Worm (Caenorhabditis elegans) whole organism, mixed stage, embryonic: Measurements from ENCODE around the gene ippk-1.

Experiments
- M03D4.4 ChIP-seq: sonication (generic microtip); optimal IDR thresholded peaks from 2 replicates; lab custom pipeline; 2017; ENCODE audit warnings: mild to moderate bottlenecking, missing genetic modification characterization, missing compliant biosample characterization
- bed-3 ChIP-seq: fragments of 200-800 bp; sonication (Bioruptor generic); optimal IDR thresholded peaks from 3 replicates; lab custom pipeline; 2018; ENCODE audit warnings: mild to moderate bottlenecking, missing genetic modification characterization, moderate library complexity, missing compliant biosample characterization
- blmp-1 ChIP-seq: fragments of 150-350 bp; optimal IDR thresholded peaks from 2 replicates; lab custom pipeline; 2014; ENCODE audit warnings: missing biosample characterization, missing genetic modification characterization
- ceh-39 ChIP-seq: fragments of 150-350 bp; optimal IDR thresholded peaks from 2 replicates; lab custom pipeline; 2014; ENCODE audit warnings: missing biosample characterization, missing genetic modification characterization
- ceh-43 ChIP-seq: fragments of 200-800 bp; sonication (Bioruptor generic); optimal IDR thresholded peaks from 2 replicates; lab custom pipeline; 2018; ENCODE audit warnings: mild to moderate bottlenecking, missing genetic modification characterization, moderate library complexity, missing compliant biosample characterization
- ceh-83 ChIP-seq: fragments of 200-800 bp; sonication (Bioruptor generic); optimal IDR thresholded peaks from 2 replicates; lab custom pipeline; 2018; ENCODE audit warnings: mild to moderate bottlenecking, missing genetic modification characterization, missing compliant biosample characterization
- ces-1 ChIP-seq: fragments of 150-350 bp; optimal IDR thresholded peaks from 2 replicates; lab custom pipeline; 2014; ENCODE audit warnings: missing biosample characterization, missing genetic modification reagents, missing genetic modification characterization
- cnd-1 ChIP-seq: fragments of 200-800 bp; sonication (Bioruptor generic); optimal IDR thresholded peaks from 2 replicates; lab custom pipeline; 2018; ENCODE audit warnings: mild to moderate bottlenecking, missing genetic modification characterization, missing compliant biosample characterization
- drap-1 ChIP-seq: fragments of 200-800 bp; sonication (Bioruptor generic); optimal IDR thresholded peaks from 3 replicates; lab custom pipeline; 2018; ENCODE audit warnings: mild to moderate bottlenecking, missing genetic modification characterization, missing compliant biosample characterization
- elt-1 ChIP-seq: sonication (generic microtip); optimal IDR thresholded peaks from 2 replicates; lab custom pipeline; 2017; ENCODE audit warnings: missing genetic modification characterization, mild to moderate bottlenecking, missing compliant biosample characterization, antibody characterized with exemption, moderate library complexity, borderline replicate concordance; ENCODE audit not compliant: insufficient read depth
- elt-3 ChIP-seq: fragments of 150-350 bp; optimal IDR thresholded peaks from 2 replicates; lab custom pipeline; 2014; ENCODE audit warnings: missing biosample characterization, missing genetic modification characterization
- flh-1 ChIP-seq: fragments of 200-800 bp; sonication (Bioruptor generic); optimal IDR thresholded peaks from 2 replicates; lab custom pipeline; 2018; ENCODE audit warnings: mild to moderate bottlenecking, missing genetic modification characterization, moderate library complexity, missing compliant biosample characterization
- ham-2 ChIP-seq: fragments of 200-800 bp; sonication (Bioruptor generic); optimal IDR thresholded peaks from 2 replicates; lab custom pipeline; 2018; ENCODE audit warnings: mild to moderate bottlenecking, missing genetic modification characterization, missing compliant biosample characterization
- hlh-1 ChIP-seq: fragments of 150-350 bp; optimal IDR thresholded peaks from 2 replicates; lab custom pipeline; 2014; ENCODE audit warnings: missing biosample characterization, missing genetic modification reagents, missing genetic modification characterization
- lin-13 ChIP-seq: fragments of 150-350 bp; optimal IDR thresholded peaks from 2 replicates; lab custom pipeline; 2014; ENCODE audit warnings: missing biosample characterization, missing genetic modification characterization
- lin-32 ChIP-seq: fragments of 200-800 bp; sonication (Bioruptor generic); optimal IDR thresholded peaks from 2 replicates; lab custom pipeline; 2018; ENCODE audit warnings: mild to moderate bottlenecking, missing genetic modification characterization, missing compliant biosample characterization
- lsy-2 ChIP-seq: fragments of 150-350 bp; optimal IDR thresholded peaks from 2 replicates; lab custom pipeline; 2014; ENCODE audit warnings: missing biosample characterization, missing genetic modification characterization
- mab-5 ChIP-seq: fragments of 150-350 bp; optimal IDR thresholded peaks from 2 replicates; lab custom pipeline; 2014; ENCODE audit warnings: missing biosample characterization, missing genetic modification characterization
- mep-1 ChIP-seq: fragments of 150-350 bp; optimal IDR thresholded peaks from 2 replicates; lab custom pipeline; 2017; ENCODE audit warnings: missing biosample characterization, missing genetic modification reagents, missing genetic modification characterization, inconsistent platforms
- nhr-12 ChIP-seq: fragments of 150-350 bp; optimal IDR thresholded peaks from 2 replicates; lab custom pipeline; 2014; ENCODE audit warnings: missing biosample characterization, missing genetic modification characterization
- nhr-2 ChIP-seq: fragments of 150-350 bp; optimal IDR thresholded peaks from 2 replicates; lab custom pipeline; 2014; ENCODE audit warnings: missing biosample characterization, missing genetic modification characterization
- nhr-237 ChIP-seq: fragments of 150-350 bp; optimal IDR thresholded peaks from 2 replicates; lab custom pipeline; 2014; ENCODE audit warnings: missing biosample characterization, missing genetic modification characterization
- nhr-28 ChIP-seq: fragments of 150-350 bp; optimal IDR thresholded peaks from 2 replicates; lab custom pipeline; 2014; ENCODE audit warnings: missing biosample characterization, missing genetic modification characterization
- nhr-76 ChIP-seq: sonication (generic microtip); optimal IDR thresholded peaks from 2 replicates; lab custom pipeline; 2017; ENCODE audit warnings: missing biosample characterization, missing genetic modification characterization
- pha-4 ChIP-seq: fragments of 150-350 bp; optimal IDR thresholded peaks from 2 replicates; lab custom pipeline; 2018; ENCODE audit warnings: missing biosample characterization, missing genetic modification reagents, missing genetic modification characterization
- sem-2 ChIP-seq: fragments of 200-800 bp; sonication (Bioruptor generic); optimal IDR thresholded peaks from 2 replicates; lab custom pipeline; 2018; ENCODE audit warnings: mild to moderate bottlenecking, missing genetic modification characterization, missing compliant biosample characterization
- snpc-4 ChIP-seq: fragments of 150-350 bp; optimal IDR thresholded peaks from 2 replicates; lab custom pipeline; 2014; ENCODE audit warnings: missing biosample characterization, missing genetic modification characterization
- sptf-1 ChIP-seq: sonication (generic microtip); optimal IDR thresholded peaks from 2 replicates; lab custom pipeline; 2017; ENCODE audit warnings: mild to moderate bottlenecking, missing genetic modification characterization, moderate library complexity, missing compliant biosample characterization
- tbx-8 ChIP-seq: fragments of 200-800 bp; sonication (Bioruptor generic); optimal IDR thresholded peaks from 2 replicates; lab custom pipeline; 2018; ENCODE audit warnings: mild to moderate bottlenecking, missing genetic modification characterization, moderate library complexity, missing compliant biosample characterization
- unc-120 ChIP-seq: sonication (generic microtip); optimal IDR thresholded peaks from 2 replicates; lab custom pipeline; 2017; ENCODE audit warnings: missing genetic modification characterization, missing compliant biosample characterization; ENCODE audit not compliant: poor library complexity, severe bottlenecking
- unc-39 ChIP-seq: fragments of 150-350 bp; optimal IDR thresholded peaks from 2 replicates; lab custom pipeline; 2014; ENCODE audit warnings: missing biosample characterization, missing genetic modification characterization
- unc-62 ChIP-seq: fragments of 150-350 bp; optimal IDR thresholded peaks from 2 replicates; lab custom pipeline; 2014; ENCODE audit warnings: missing biosample characterization, missing genetic modification reagents, missing genetic modification characterization
- zip-8 ChIP-seq: fragments of 150-350 bp; optimal IDR thresholded peaks from 2 replicates; lab custom pipeline; 2014; ENCODE audit warnings: missing biosample characterization, missing genetic modification characterization

Gene ippk-1

DNA sequence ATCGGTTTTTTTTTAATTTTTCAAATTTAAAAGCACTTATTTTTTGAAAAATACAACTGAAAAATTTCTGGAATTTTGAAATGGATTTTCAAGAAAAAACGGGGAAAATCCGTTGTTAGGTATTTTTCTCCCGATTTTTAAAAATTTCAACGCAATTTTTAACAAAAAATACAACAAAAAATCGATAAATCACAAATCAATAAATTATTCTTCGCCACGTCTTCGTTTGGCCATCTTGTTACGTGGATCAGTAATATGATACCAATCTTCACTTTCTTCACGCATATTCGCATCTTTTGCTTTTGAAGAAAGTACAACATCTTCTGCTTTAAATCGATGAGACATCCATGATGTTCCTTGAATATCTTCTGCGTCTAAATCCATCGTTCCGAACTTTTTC is 14.0 kb upstream of the ippk-1 start:
- TF ChIP-seq pha-4 (tag; lab: Kevin White, UChicago) (no peak), hlh-1 (tag; lab: Kevin White, UChicago) (no peak), nhr-237 (no peak), unc-62 (GFP tag; lab: Kevin White, UChicago) (no peak), blmp-1 (tag; lab: Kevin White, UChicago) (no peak), ceh-43 (GFP tag; lab: Kevin White, UChicago) (no peak)

DNA sequence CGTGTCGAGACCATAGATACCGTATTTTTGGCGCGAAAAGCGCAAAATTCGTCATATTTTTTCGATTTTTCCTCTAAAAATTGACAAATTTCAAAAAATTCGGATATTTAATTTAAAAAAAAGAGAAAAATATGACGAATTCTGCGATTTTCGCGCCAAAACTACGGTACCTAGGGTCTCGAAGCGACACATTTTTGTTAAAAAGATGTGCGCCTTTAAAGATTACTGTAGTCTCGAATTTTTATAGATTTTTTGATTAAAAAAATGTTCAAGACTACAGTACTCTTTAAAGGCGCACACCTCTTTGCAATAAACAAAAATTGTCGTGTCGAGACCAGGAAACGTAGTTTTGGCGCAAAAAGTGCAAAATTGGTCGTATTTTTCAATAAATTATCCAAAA is 6.6 kb upstream of the ippk-1 start:
- TF ChIP-seq ceh-39 (tag; lab: Kevin White, UChicago) (no peak), nhr-28 (tag; lab: Kevin White, UChicago) (no peak), snpc-4 (tag; lab: Kevin White, UChicago) (no peak), nhr-2 (tag; lab: Kevin White, UChicago) (no peak), unc-39 (tag; lab: Kevin White, UChicago) (no peak), unc-120 (tag; lab: Kevin White, UChicago) (no peak), bed-3 (GFP tag; lab: Kevin White, UChicago) (no peak), M03D4.4 (tag; lab: Kevin White, UChicago) (no peak), elt-3 (no peak), mab-5 (tag; lab: Kevin White, UChicago) (no peak), sem-2 (GFP tag; lab: Kevin White, UChicago) (no peak), pha-4 (tag; lab: Kevin White, UChicago) (no peak), mep-1 (tag; lab: Kevin White, UChicago) (no peak), drap-1 (GFP tag; lab: Kevin White, UChicago) (no peak), zip-8 (tag; lab: Kevin White, UChicago) (no peak), tbx-8 (no peak), lin-32 (GFP tag; lab: Kevin White, UChicago) (no peak), ceh-43 (GFP tag; lab: Kevin White, UChicago) (no peak), sptf-1 (tag; lab: Kevin White, UChicago) (no peak)

DNA sequence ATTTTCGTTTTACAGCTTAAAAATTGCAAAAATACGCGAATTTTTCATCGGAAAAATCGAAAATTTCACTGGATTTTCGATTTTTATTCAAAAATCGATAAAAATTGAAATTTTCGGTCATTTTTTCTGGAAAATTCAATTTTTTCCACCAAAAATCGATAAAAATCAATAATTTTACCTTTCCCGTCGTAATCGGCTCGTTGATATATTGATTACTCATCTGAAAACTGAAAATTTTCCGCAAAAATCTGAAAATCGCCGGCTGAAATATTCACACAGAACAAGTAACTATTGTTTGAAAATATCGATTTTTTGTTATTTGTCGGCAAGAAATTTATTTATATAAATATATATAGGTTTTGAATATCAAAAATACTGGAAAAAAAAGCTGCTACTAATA is 6.2 kb upstream of the ippk-1 start, which contains the start of gene cyn-16:
TSS of gene cyn-16 (minus strand) at position 227 of the 400 bp plus-strand sequence.
- TF ChIP-seq ham-2 (GFP tag; lab: Kevin White, UChicago) (no peak), unc-120 (tag; lab: Kevin White, UChicago) (no peak), sem-2 (GFP tag; lab: Kevin White, UChicago) (no peak), nhr-12 (no peak), elt-1 (tag; lab: Kevin White, UChicago) (no peak), lin-32 (GFP tag; lab: Kevin White, UChicago) (no peak), ceh-39 (tag; lab: Kevin White, UChicago) (no peak), lin-13 (no peak), unc-62 (GFP tag; lab: Kevin White, UChicago) (no peak), snpc-4 (tag; lab: Kevin White, UChicago) (no peak), elt-3 (no peak), mep-1 (tag; lab: Kevin White, UChicago) (no peak), cnd-1 (tag; lab: Kevin White, UChicago) (no peak), ceh-83 (GFP tag; lab: Kevin White, UChicago) (no peak), lsy-2 (tag; lab: Kevin White, UChicago) (no peak), M03D4.4 (tag; lab: Kevin White, UChicago) (no peak), ces-1 (no peak)

DNA sequence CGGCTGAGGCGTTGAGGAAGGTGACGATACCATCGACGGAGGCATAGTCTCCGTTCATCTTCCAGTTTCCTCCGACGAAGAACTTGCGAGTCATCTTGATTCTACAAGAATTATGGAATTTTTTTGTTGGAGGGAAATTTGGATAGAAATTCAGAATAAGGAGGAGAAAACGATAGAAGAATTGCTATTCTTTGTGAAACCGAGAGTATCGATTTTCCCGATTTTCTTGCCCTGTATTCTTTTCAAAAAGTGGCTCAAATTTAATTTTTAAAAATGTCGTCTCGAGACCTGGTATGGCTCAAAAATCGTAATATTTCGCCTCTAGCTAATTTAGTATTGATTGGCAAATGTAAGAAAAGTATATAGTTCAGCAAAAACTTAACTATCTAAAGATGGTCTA is 3.7 kb upstream of the ippk-1 start, which contains the start of gene tpi-1:
TSS of gene tpi-1 (minus strand) at position 101 of the 400 bp plus-strand sequence.
- TF ChIP-seq ceh-39 (tag; lab: Kevin White, UChicago) (no peak), drap-1 (GFP tag; lab: Kevin White, UChicago) (no peak), sem-2 (GFP tag; lab: Kevin White, UChicago) (no peak), sptf-1 (tag; lab: Kevin White, UChicago) (no peak), flh-1 (no peak), nhr-12 (no peak), elt-1 (tag; lab: Kevin White, UChicago) (no peak), ceh-43 (GFP tag; lab: Kevin White, UChicago) (no peak), mab-5 (tag; lab: Kevin White, UChicago) (no peak), ces-1 (no peak), lsy-2 (tag; lab: Kevin White, UChicago) (no peak), blmp-1 (tag; lab: Kevin White, UChicago) (no peak), nhr-76 (tag; lab: Kevin White, UChicago) (no peak), cnd-1 (tag; lab: Kevin White, UChicago) (no peak), unc-62 (GFP tag; lab: Kevin White, UChicago) (no peak), nhr-28 (tag; lab: Kevin White, UChicago) (no peak), unc-120 (tag; lab: Kevin White, UChicago) (no peak), M03D4.4 (tag; lab: Kevin White, UChicago) (no peak), mep-1 (tag; lab: Kevin White, UChicago) (no peak), zip-8 (tag; lab: Kevin White, UChicago) (no peak)
